Fruit fly (Drosophila melanogaster) whole organism, wandering third instar larva: ENCODE measurements around the gene Gmap.

Experiments used
- Abd-B ChIP-seq: fragments of >200 bp; optimal IDR thresholded peaks from 2 replicates; lab custom pipeline; 2017; ENCODE audit warnings: missing biosample characterization, missing genetic modification characterization
- CG32264 ChIP-seq: fragments of 200-800 bp; sonication (Bioruptor generic); optimal IDR thresholded peaks from 2 replicates; lab custom pipeline; 2016; ENCODE audit warnings: missing biosample characterization, missing genetic modification characterization
- CG9705 ChIP-seq: fragments of 200-800 bp; sonication (Bioruptor generic); optimal IDR thresholded peaks from 2 replicates; lab custom pipeline; 2018; ENCODE audit warnings: missing biosample characterization, mild to moderate bottlenecking, missing genetic modification characterization
- CrebA ChIP-seq: fragments of 200-800 bp; sonication (Bioruptor generic); optimal IDR thresholded peaks from 2 replicates; lab custom pipeline; 2016; ENCODE audit warnings: missing biosample characterization, mild to moderate bottlenecking, missing genetic modification characterization, borderline replicate concordance
- Dfd ChIP-seq: fragments of >200 bp; optimal IDR thresholded peaks from 2 replicates; lab custom pipeline; 2017; ENCODE audit warnings: missing biosample characterization, missing genetic modification characterization
- Dif ChIP-seq: fragments of 200-275, 200-300 bp; sonication (Bioruptor generic); optimal IDR thresholded peaks from 2 replicates; lab custom pipeline; 2018; ENCODE audit warnings: missing biosample characterization, missing genetic modification characterization; ENCODE audit not compliant: partially characterized antibody
- GATAd ChIP-seq: sonication (Bioruptor generic); optimal IDR thresholded peaks from 2 replicates; lab custom pipeline; 2016; ENCODE audit warnings: missing biosample characterization, missing genetic modification characterization
- HLH106 ChIP-seq: fragments of 200-800 bp; optimal IDR thresholded peaks from 3 replicates; lab custom pipeline; 2019; ENCODE audit warnings: missing biosample characterization, mild to moderate bottlenecking, missing genetic modification characterization, moderate library complexity
- Hnf4 ChIP-seq: fragments of 200-800 bp; sonication (Bioruptor generic); optimal IDR thresholded peaks from 2 replicates; lab custom pipeline; 2016; ENCODE audit warnings: missing biosample characterization, mild to moderate bottlenecking, missing genetic modification characterization
- Hr78 ChIP-seq: fragments of >200 bp; optimal IDR thresholded peaks from 2 replicates; lab custom pipeline; 2017; ENCODE audit warnings: missing biosample characterization, missing genetic modification characterization
- Hr83 ChIP-seq: fragments of 200-300 bp; sonication (Bioruptor generic); optimal IDR thresholded peaks from 2 replicates; lab custom pipeline; 2016; ENCODE audit warnings: missing biosample characterization, mild to moderate bottlenecking, missing genetic modification characterization, moderate library complexity; ENCODE audit not compliant: poor library complexity, severe bottlenecking
- Jra ChIP-seq: sonication (Bioruptor generic); optimal IDR thresholded peaks from 2 replicates; lab custom pipeline; 2016; ENCODE audit warnings: missing biosample characterization, missing genetic modification characterization
- Mio ChIP-seq: sonication (Bioruptor generic); optimal IDR thresholded peaks from 2 replicates; lab custom pipeline; 2016; ENCODE audit warnings: missing biosample characterization, missing genetic modification characterization
- Myc ChIP-seq: fragments of >200 bp; optimal IDR thresholded peaks from 2 replicates; lab custom pipeline; 2017
- N ChIP-seq: fragments of >200 bp; optimal IDR thresholded peaks from 2 replicates; lab custom pipeline; 2018; ENCODE audit warnings: missing biosample characterization, missing external identifiers, missing genetic modification characterization
- OdsH ChIP-seq: fragments of 200-800 bp; sonication (Bioruptor generic); optimal IDR thresholded peaks from 2 replicates; lab custom pipeline; 2016; ENCODE audit warnings: missing biosample characterization, mild to moderate bottlenecking, missing genetic modification characterization
- Rel ChIP-seq, 2 experiments: fragments of 200-800 bp; sonication (Bioruptor generic) in 1 of 2; optimal IDR thresholded peaks; 2 replicates in 1 of 2; 3 replicates in 1 of 2; lab custom pipeline; 2016 to 2019; ENCODE audit warnings: mild to moderate bottlenecking in 2 of 2, missing biosample characterization in 2 of 2, missing genetic modification characterization in 2 of 2, moderate library complexity in 1 of 2
- Sp1 ChIP-seq: fragments of 200-800 bp; sonication (Bioruptor generic); optimal IDR thresholded peaks from 3 replicates; lab custom pipeline; 2019; ENCODE audit warnings: missing biosample characterization, mild to moderate bottlenecking, missing genetic modification characterization, moderate library complexity
- Vsx2 ChIP-seq: fragments of 200-300, 225-300 bp; sonication (Bioruptor generic); optimal IDR thresholded peaks from 2 replicates; lab custom pipeline; 2018; ENCODE audit warnings: missing biosample characterization, missing genetic modification characterization; ENCODE audit not compliant: partially characterized antibody
- br ChIP-seq: fragments of 200-800 bp; sonication (Bioruptor generic); optimal IDR thresholded peaks from 2 replicates; lab custom pipeline; 2016; ENCODE audit warnings: missing biosample characterization, missing genetic modification characterization
- brk ChIP-seq: fragments of 200-800 bp; sonication (Bioruptor generic); optimal IDR thresholded peaks from 2 replicates; lab custom pipeline; 2016; ENCODE audit warnings: missing biosample characterization, mild to moderate bottlenecking, missing genetic modification characterization
- dl ChIP-seq, 2 experiments: fragments of 175-275, 200-275 bp in 1 of 2; fragments of 200-275 bp in 1 of 2; sonication (Bioruptor generic); optimal IDR thresholded peaks; lab custom pipeline; 2018; ENCODE audit warnings: mild to moderate bottlenecking in 2 of 2, missing biosample characterization in 2 of 2, missing genetic modification characterization in 2 of 2, moderate library complexity in 2 of 2; ENCODE audit not compliant: partially characterized antibody in 2 of 2, insufficient read depth in 1 of 2
- dmrt93B ChIP-seq: fragments of 200-800 bp; sonication (Bioruptor generic); optimal IDR thresholded peaks from 2 replicates; lab custom pipeline; 2018; ENCODE audit warnings: missing biosample characterization, mild to moderate bottlenecking, missing genetic modification characterization
- dsf ChIP-seq: sonication (Bioruptor generic); optimal IDR thresholded peaks from 2 replicates; lab custom pipeline; 2016; ENCODE audit warnings: missing biosample characterization, missing genetic modification characterization, borderline replicate concordance
- ey ChIP-seq: fragments of 200-800 bp; sonication (Bioruptor generic); optimal IDR thresholded peaks from 2 replicates; lab custom pipeline; 2016; ENCODE audit warnings: missing biosample characterization, missing genetic modification characterization
- foxo ChIP-seq, 2 experiments: fragments of 200-800 bp; sonication (Bioruptor generic); optimal IDR thresholded peaks; 2 replicates in 1 of 2; 3 replicates in 1 of 2; lab custom pipeline; 2016 to 2017; ENCODE audit warnings: missing biosample characterization in 2 of 2, missing genetic modification characterization in 2 of 2
- fru ChIP-seq: fragments of 200-800 bp; sonication (Bioruptor generic); optimal IDR thresholded peaks from 3 replicates; lab custom pipeline; 2016; ENCODE audit warnings: missing biosample characterization, mild to moderate bottlenecking, missing genetic modification characterization
- h ChIP-seq: fragments of 200-800 bp; sonication (Bioruptor generic); optimal IDR thresholded peaks from 3 replicates; lab custom pipeline; 2016; ENCODE audit warnings: missing biosample characterization, mild to moderate bottlenecking, missing genetic modification characterization
- jim ChIP-seq: fragments of 175-275, 200-325 bp; sonication (Bioruptor generic); optimal IDR thresholded peaks from 2 replicates; lab custom pipeline; 2016; ENCODE audit warnings: missing biosample characterization, mild to moderate bottlenecking, missing genetic modification characterization
- lola ChIP-seq: fragments of >200 bp; optimal IDR thresholded peaks from 2 replicates; lab custom pipeline; 2017; ENCODE audit warnings: missing biosample characterization, missing genetic modification characterization
- pan ChIP-seq: fragments of >200 bp; optimal IDR thresholded peaks from 2 replicates; lab custom pipeline; 2017
- psq ChIP-seq: fragments of 200-800 bp; sonication (Bioruptor generic); optimal IDR thresholded peaks from 3 replicates; lab custom pipeline; 2017; ENCODE audit warnings: missing biosample characterization, mild to moderate bottlenecking, missing genetic modification characterization, moderate library complexity
- rgr ChIP-seq: fragments of 200-800 bp; sonication (Bioruptor generic); optimal IDR thresholded peaks from 3 replicates; lab custom pipeline; 2016; ENCODE audit warnings: missing biosample characterization, mild to moderate bottlenecking, missing genetic modification characterization
- sage ChIP-seq: fragments of 200-800 bp; sonication (Bioruptor generic); optimal IDR thresholded peaks from 2 replicates; lab custom pipeline; 2016; ENCODE audit warnings: missing biosample characterization, mild to moderate bottlenecking, missing genetic modification characterization
- sv ChIP-seq: fragments of 200-800 bp; sonication (Bioruptor generic); optimal IDR thresholded peaks from 3 replicates; lab custom pipeline; 2016; ENCODE audit warnings: missing biosample characterization, missing genetic modification characterization
- tai ChIP-seq: sonication (Bioruptor generic); optimal IDR thresholded peaks from 2 replicates; lab custom pipeline; 2016; ENCODE audit warnings: missing biosample characterization, missing genetic modification characterization
- usp ChIP-seq: fragments of >200 bp; optimal IDR thresholded peaks from 2 replicates; lab custom pipeline; 2017; ENCODE audit warnings: missing biosample characterization, missing genetic modification characterization
- woc ChIP-seq: sonication (Bioruptor generic); optimal IDR thresholded peaks from 2 replicates; lab custom pipeline; 2016; ENCODE audit warnings: missing biosample characterization, mild to moderate bottlenecking, missing genetic modification characterization

Gene Gmap

DNA sequence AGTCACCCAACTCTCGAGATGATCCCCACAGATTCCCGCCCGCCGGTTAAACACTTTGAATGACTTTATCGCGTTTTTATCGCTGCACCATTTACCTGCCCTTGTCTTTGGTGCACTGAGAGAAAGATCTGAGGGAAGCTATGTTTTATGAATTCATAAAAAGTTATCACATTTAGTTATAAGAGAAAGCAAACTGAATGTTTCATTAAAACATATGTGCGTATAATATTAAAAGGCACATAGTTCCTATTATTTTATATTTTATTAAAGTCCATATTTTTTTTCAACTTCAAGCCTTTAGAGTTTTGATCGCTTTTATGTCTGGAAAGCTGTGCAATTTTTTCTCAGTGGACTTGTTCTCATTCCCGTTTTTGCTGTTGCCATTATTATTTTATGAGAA lies 43.6 kb downstream of the Gmap start:
- TF ChIP-seq rgr (no peak), sage (GFP tag; lab: Kevin White, UChicago) (no peak), lola (GFP tag; lab: Kevin White, UChicago) (no peak), Rel (GFP tag; optimal IDR thresholded peaks at IDR 0.05; lab: Kevin White, UChicago) (no peak), Rel (tag; optimal IDR thresholded peaks at IDR 0.05; lab: Kevin White, UChicago) (no peak), psq (GFP tag; lab: Kevin White, UChicago) (peak; percentile 44), tai (GFP tag; lab: Kevin White, UChicago) (no peak), usp (GFP tag; lab: Kevin White, UChicago) (no peak), dsf (GFP tag; lab: Kevin White, UChicago) (no peak), Vsx2 (GFP tag; lab: Kevin White, UChicago) (no peak), dmrt93B (GFP tag; lab: Kevin White, UChicago) (peak; percentile 2), jim (GFP tag; lab: Kevin White, UChicago) (no peak), foxo (GFP tag; optimal IDR thresholded peaks at IDR 0.05; lab: Kevin White, UChicago) (peak in 1 of 2 experiments; percentile 55), OdsH (GFP tag; lab: Kevin White, UChicago) (peak; percentile 3), sv (GFP tag; lab: Kevin White, UChicago) (no peak), Dif (GFP tag; lab: Kevin White, UChicago) (no peak), CrebA (GFP tag; lab: Kevin White, UChicago) (no peak), dl (GFP tag; optimal IDR thresholded peaks at IDR 0.05; lab: Kevin White, UChicago; ENCODE audit: insufficient read depth in 1 of 2, partially characterized antibody in 2 of 2) (no peak), Hr78 (GFP tag; lab: Kevin White, UChicago) (no peak), GATAd (GFP tag; lab: Kevin White, UChicago) (no peak), pan (lab: Kevin White, UChicago) (no peak), HLH106 (peak; percentile 70), Abd-B (GFP tag; lab: Kevin White, UChicago) (no peak), N (GFP tag; lab: Kevin White, UChicago) (no peak), br (no peak), fru (GFP tag; lab: Kevin White, UChicago) (peak; percentile 10), Myc (lab: Kevin White, UChicago) (no peak), ey (GFP tag; lab: Kevin White, UChicago) (peak; percentile 4), Dfd (no peak), Hr83 (no peak), CG9705 (GFP tag; lab: Kevin White, UChicago) (peak; percentile 21), Mio (GFP tag; lab: Kevin White, UChicago) (no peak), brk (GFP tag; lab: Kevin White, UChicago) (no peak), Jra (no peak), Sp1 (peak; percentile 60), Hnf4 (peak; percentile 32), CG32264 (no peak), h (peak; percentile 50), woc (GFP tag; lab: Kevin White, UChicago) (peak; percentile 10)

- TF ChIP-seq rgr (no peak), ey (GFP tag; lab: Kevin White, UChicago) (peak; percentile 8), foxo (GFP tag; optimal IDR thresholded peaks at IDR 0.05; lab: Kevin White, UChicago) (peak in 1 of 2 experiments; percentile 19)
Observed at dm6 chrX:15532062-15532461, 45.3 kb downstream of the Gmap start.

DNA sequence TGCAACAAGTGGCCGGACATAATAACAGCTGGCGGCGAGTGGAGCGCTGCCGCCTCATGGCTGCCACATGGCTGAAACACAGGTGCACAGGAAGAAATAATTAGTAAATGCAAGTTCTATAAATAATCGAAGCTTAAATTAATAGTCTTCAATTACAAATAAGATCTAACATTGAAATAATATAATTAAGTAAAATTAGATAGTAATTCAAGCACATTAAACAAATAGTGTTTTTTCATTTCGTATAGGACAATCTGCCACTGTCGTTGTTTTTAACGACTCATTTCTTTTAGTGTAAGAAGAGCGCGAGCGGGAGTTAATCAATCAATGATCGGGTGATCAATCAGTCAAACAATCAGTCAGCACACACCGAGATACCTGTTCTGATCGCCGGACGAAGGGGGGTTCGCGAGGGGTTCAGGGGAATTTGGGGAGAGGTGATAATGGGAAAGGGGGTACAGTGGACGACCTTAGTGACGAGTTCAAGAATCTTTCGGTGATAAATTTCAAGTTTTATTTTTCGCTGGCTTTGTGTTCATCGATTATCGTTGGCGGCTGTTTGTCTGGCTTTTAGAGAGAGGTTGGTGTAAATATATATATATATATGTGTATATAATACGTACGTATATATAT lies 53.2 kb downstream of the Gmap start:
- TF ChIP-seq h, result peak; percentile 9
- TF ChIP-seq fru (GFP tag; lab: Kevin White, UChicago), result peak; percentile 16
- TF ChIP-seq tai (GFP tag; lab: Kevin White, UChicago), result no peak
- TF ChIP-seq GATAd (GFP tag; lab: Kevin White, UChicago), result no peak
- peak in 1 of 2 experiments; percentile 24 for TF ChIP-seq foxo (GFP tag; optimal IDR thresholded peaks at IDR 0.05; lab: Kevin White, UChicago)
- TF ChIP-seq CG9705 (GFP tag; lab: Kevin White, UChicago), result no peak
- no peak for TF ChIP-seq Rel (GFP tag; optimal IDR thresholded peaks at IDR 0.05; lab: Kevin White, UChicago)
- TF ChIP-seq Rel (tag; optimal IDR thresholded peaks at IDR 0.05; lab: Kevin White, UChicago), result peak; percentile 15
- TF ChIP-seq HLH106, result peak; percentile 27
- no peak for TF ChIP-seq usp (GFP tag; lab: Kevin White, UChicago)
